Fruit fly (Drosophila melanogaster) whole organism, prepupa: ENCODE measurements around the gene CG32669.

Experiments
- CG10631 ChIP-seq: fragments of 200-800 bp; sonication (Bioruptor generic); optimal IDR thresholded peaks from 2 replicates; lab custom pipeline; 2016; ENCODE audit warnings: missing biosample characterization, missing genetic modification characterization
- CG10669 ChIP-seq: fragments of 200-800 bp; sonication (Bioruptor generic); optimal IDR thresholded peaks from 3 replicates; lab custom pipeline; 2018; ENCODE audit warnings: missing biosample characterization, mild to moderate bottlenecking, missing genetic modification characterization, moderate library complexity
- CG11294 ChIP-seq: fragments of 200-800 bp; sonication (Bioruptor generic); IDR thresholded peaks from 2 replicates; pipeline ENCODE4 v1.3.6; 2022; ENCODE audit warnings: missing biosample characterization, missing genetic modification characterization
- CG11762 ChIP-seq: fragments of 200-800 bp; sonication (Bioruptor generic); optimal IDR thresholded peaks from 3 replicates; lab custom pipeline; 2016; ENCODE audit warnings: missing biosample characterization, missing genetic modification characterization; ENCODE audit not compliant: insufficient read depth
- CG11902 ChIP-seq: fragments of 200-800 bp; sonication (Bioruptor generic); optimal IDR thresholded peaks from 3 replicates; lab custom pipeline; 2016; ENCODE audit warnings: missing biosample characterization, missing genetic modification characterization
- CG15336 ChIP-seq: fragments of 200-800 bp; sonication (Bioruptor generic); IDR thresholded peaks from 2 replicates; pipeline ENCODE4 v1.3.6; 2022; ENCODE audit warnings: missing biosample characterization, missing genetic modification characterization
- CG16779 ChIP-seq: fragments of 200-800 bp; sonication (Bioruptor generic); optimal IDR thresholded peaks from 3 replicates; lab custom pipeline; 2017; ENCODE audit warnings: missing biosample characterization, mild to moderate bottlenecking, missing genetic modification characterization
- CG3032 ChIP-seq: fragments of 200-800 bp; optimal IDR thresholded peaks from 2 replicates; lab custom pipeline; 2019; ENCODE audit warnings: missing biosample characterization, mild to moderate bottlenecking, missing genetic modification characterization, moderate library complexity
- CG31627 ChIP-seq: fragments of 200-800 bp; sonication (Bioruptor generic); optimal IDR thresholded peaks from 3 replicates; lab custom pipeline; 2016; ENCODE audit warnings: missing biosample characterization, missing genetic modification characterization
- CG32006 ChIP-seq: fragments of 200-800 bp; sonication (Bioruptor generic); optimal IDR thresholded peaks from 3 replicates; lab custom pipeline; 2017; ENCODE audit warnings: missing biosample characterization, mild to moderate bottlenecking, missing genetic modification characterization
- CG34406 ChIP-seq: fragments of 200-800 bp; sonication (Bioruptor generic); optimal IDR thresholded peaks from 3 replicates; lab custom pipeline; 2016; ENCODE audit warnings: missing biosample characterization, missing genetic modification characterization
- CG4318 ChIP-seq: fragments of 200-800 bp; sonication (Bioruptor generic); optimal IDR thresholded peaks from 3 replicates; lab custom pipeline; 2017; ENCODE audit warnings: missing biosample characterization, mild to moderate bottlenecking, missing genetic modification characterization
- CG6163 ChIP-seq: fragments of 200-800 bp; sonication (Bioruptor generic); IDR thresholded peaks from 3 replicates; pipeline ENCODE4 v1.3.6; 2022; ENCODE audit warnings: missing biosample characterization, missing genetic modification characterization
- CG6276 ChIP-seq: fragments of 200-800 bp; sonication (Bioruptor generic); optimal IDR thresholded peaks from 2 replicates; lab custom pipeline; 2017; ENCODE audit warnings: missing biosample characterization, mild to moderate bottlenecking, missing genetic modification characterization
- CG6792 ChIP-seq: fragments of 200-800 bp; sonication (Bioruptor generic); optimal IDR thresholded peaks from 3 replicates; lab custom pipeline; 2016; ENCODE audit warnings: missing biosample characterization, missing genetic modification characterization
- CG6854 ChIP-seq: fragments of 200-800 bp; sonication (Bioruptor generic); optimal IDR thresholded peaks from 2 replicates; lab custom pipeline; 2017; ENCODE audit warnings: missing biosample characterization, mild to moderate bottlenecking, missing genetic modification characterization
- CG7368 ChIP-seq: fragments of 200-800 bp; sonication (Bioruptor generic); optimal IDR thresholded peaks from 3 replicates; lab custom pipeline; 2016; ENCODE audit warnings: missing biosample characterization, missing genetic modification characterization
- CG8119 ChIP-seq: fragments of 200-800 bp; sonication (Bioruptor generic); IDR thresholded peaks from 3 replicates; pipeline ENCODE4 v1.3.6; 2022; ENCODE audit warnings: missing biosample characterization, missing genetic modification characterization
- CG8319 ChIP-seq: fragments of 200-800 bp; sonication (Bioruptor generic); optimal IDR thresholded peaks from 3 replicates; lab custom pipeline; 2016; ENCODE audit warnings: missing biosample characterization, missing genetic modification characterization
- CG8632 ChIP-seq: fragments of 200-800 bp; sonication (Bioruptor generic); optimal IDR thresholded peaks from 3 replicates; lab custom pipeline; 2016; ENCODE audit warnings: missing biosample characterization, missing genetic modification characterization
- CG9139 ChIP-seq: fragments of 200-800 bp; sonication (Bioruptor generic); optimal IDR thresholded peaks from 3 replicates; lab custom pipeline; 2017; ENCODE audit warnings: missing biosample characterization, mild to moderate bottlenecking, missing genetic modification characterization
- Eip75B ChIP-seq: fragments of 200-800 bp; sonication (Bioruptor generic); optimal IDR thresholded peaks from 3 replicates; lab custom pipeline; 2016; ENCODE audit warnings: missing biosample characterization, missing genetic modification characterization
- Eip78C ChIP-seq: fragments of 200-800 bp; sonication (Bioruptor generic); peaks from one replicate; lab custom pipeline; 2016; ENCODE audit warnings: missing biosample characterization, missing genetic modification characterization
- Eip93F ChIP-seq: fragments of 200-800 bp; sonication (Bioruptor generic); optimal IDR thresholded peaks from 2 replicates; lab custom pipeline; 2016; ENCODE audit warnings: missing biosample characterization, mild to moderate bottlenecking, missing genetic modification characterization
- Ets21C ChIP-seq: fragments of 200-800 bp; sonication (Bioruptor generic); optimal IDR thresholded peaks from 3 replicates; lab custom pipeline; 2016; ENCODE audit warnings: missing biosample characterization, missing genetic modification characterization
- Gug ChIP-seq: fragments of 200-800 bp; sonication (Bioruptor generic); IDR thresholded peaks from 2 replicates; pipeline ENCODE4 v1.3.6; 2022; ENCODE audit warnings: missing biosample characterization, missing genetic modification characterization
- Hr38 ChIP-seq: sonication (Bioruptor generic); optimal IDR thresholded peaks from 2 replicates; lab custom pipeline; 2016; ENCODE audit warnings: missing biosample characterization, missing genetic modification characterization
- Hr39 ChIP-seq: fragments of 200-800 bp; sonication (Bioruptor generic); optimal IDR thresholded peaks from 2 replicates; lab custom pipeline; 2016; ENCODE audit warnings: missing biosample characterization, missing genetic modification characterization
- Met ChIP-seq: fragments of 200-800 bp; sonication (Bioruptor generic); optimal IDR thresholded peaks from 3 replicates; lab custom pipeline; 2016; ENCODE audit warnings: missing biosample characterization, missing genetic modification characterization
- Smox ChIP-seq: fragments of 200-800 bp; sonication (Bioruptor generic); optimal IDR thresholded peaks from 3 replicates; lab custom pipeline; 2016; ENCODE audit warnings: missing biosample characterization, missing genetic modification characterization
- Sox102F ChIP-seq: fragments of 200-800 bp; sonication (Bioruptor generic); optimal IDR thresholded peaks from 2 replicates; lab custom pipeline; 2016; ENCODE audit warnings: missing biosample characterization, mild to moderate bottlenecking, missing genetic modification characterization
- Sox14 ChIP-seq: fragments of 200-800 bp; sonication (Bioruptor generic); optimal IDR thresholded peaks from 3 replicates; lab custom pipeline; 2016; ENCODE audit warnings: missing biosample characterization, missing genetic modification characterization
- Sox15 ChIP-seq: fragments of 200-800 bp; sonication (Bioruptor generic); optimal IDR thresholded peaks from 3 replicates; lab custom pipeline; 2016; ENCODE audit warnings: missing biosample characterization, missing genetic modification characterization
- achi ChIP-seq: fragments of 200-800 bp; sonication (Bioruptor generic); optimal IDR thresholded peaks from 3 replicates; lab custom pipeline; 2016; ENCODE audit warnings: missing biosample characterization, missing genetic modification characterization
- acj6 ChIP-seq: fragments of 200-800 bp; sonication (Bioruptor generic); optimal IDR thresholded peaks from 3 replicates; lab custom pipeline; 2016; ENCODE audit warnings: missing biosample characterization, missing genetic modification characterization
- cyc ChIP-seq: fragments of 200-800 bp; sonication (Bioruptor generic); optimal IDR thresholded peaks from 3 replicates; lab custom pipeline; 2016; ENCODE audit warnings: missing biosample characterization, missing genetic modification characterization
- dac ChIP-seq: fragments of 200-800 bp; sonication (Bioruptor generic); optimal IDR thresholded peaks from 2 replicates; lab custom pipeline; 2017; ENCODE audit warnings: missing biosample characterization, mild to moderate bottlenecking, missing genetic modification characterization
- dsx ChIP-seq: fragments of 200-800 bp; optimal IDR thresholded peaks from 3 replicates; lab custom pipeline; 2019; ENCODE audit warnings: missing biosample characterization, mild to moderate bottlenecking, missing genetic modification characterization, moderate library complexity; ENCODE audit not compliant: poor library complexity, severe bottlenecking
- eg ChIP-seq: fragments of 200-800 bp; sonication (Bioruptor generic); IDR thresholded peaks from 3 replicates; pipeline ENCODE4 v1.3.6; 2022; ENCODE audit warnings: missing biosample characterization, missing genetic modification characterization
- fd59A ChIP-seq: fragments of 200-800 bp; sonication (Bioruptor generic); optimal IDR thresholded peaks from 2 replicates; lab custom pipeline; 2017; ENCODE audit warnings: missing biosample characterization, mild to moderate bottlenecking, missing genetic modification characterization, missing genetic modification reagents
- fd85E ChIP-seq: fragments of 200-800 bp; sonication (Bioruptor generic); optimal IDR thresholded peaks from 3 replicates; lab custom pipeline; 2016; ENCODE audit warnings: missing biosample characterization, missing genetic modification characterization
- fkh ChIP-seq: fragments of 200-800 bp; sonication (Bioruptor generic); optimal IDR thresholded peaks from 3 replicates; lab custom pipeline; 2017; ENCODE audit warnings: missing biosample characterization, mild to moderate bottlenecking, missing genetic modification characterization, moderate library complexity
- lz ChIP-seq: fragments of 200-800 bp; sonication (Bioruptor generic); optimal IDR thresholded peaks from 3 replicates; lab custom pipeline; 2016; ENCODE audit warnings: missing biosample characterization, missing genetic modification characterization
- net ChIP-seq: fragments of 200-800 bp; sonication (Bioruptor generic); optimal IDR thresholded peaks from 3 replicates; lab custom pipeline; 2016; ENCODE audit warnings: missing biosample characterization, missing genetic modification characterization
- salr ChIP-seq, 2 experiments: fragments of 200-800 bp; sonication (Bioruptor generic); optimal IDR thresholded peaks; 3 replicates each; lab custom pipeline; 2016 to 2018; ENCODE audit warnings: missing biosample characterization in 2 of 2, missing genetic modification characterization in 2 of 2, mild to moderate bottlenecking in 1 of 2
- spab ChIP-seq: fragments of 200-800 bp; sonication (Bioruptor generic); optimal IDR thresholded peaks from 2 replicates; lab custom pipeline; 2017; ENCODE audit warnings: missing biosample characterization, mild to moderate bottlenecking, missing genetic modification characterization, missing genetic modification reagents
- ss ChIP-seq, 2 experiments: fragments of 200-800 bp; sonication (Bioruptor generic); optimal IDR thresholded peaks; 2 replicates in 1 of 2; 3 replicates in 1 of 2; lab custom pipeline; 2017 to 2018; ENCODE audit warnings: mild to moderate bottlenecking in 2 of 2, missing biosample characterization in 2 of 2, missing genetic modification characterization in 2 of 2, moderate library complexity in 1 of 2
- svp ChIP-seq: fragments of 200-800 bp; sonication (Bioruptor generic); peaks from one replicate; lab custom pipeline; 2016; ENCODE audit warnings: missing biosample characterization, missing genetic modification characterization
- topi ChIP-seq: fragments of 200-800 bp; sonication (Bioruptor generic); optimal IDR thresholded peaks from 3 replicates; lab custom pipeline; 2016; ENCODE audit warnings: missing biosample characterization, missing genetic modification characterization
- vri ChIP-seq: fragments of 200-800 bp; sonication (Bioruptor generic); optimal IDR thresholded peaks from 3 replicates; lab custom pipeline; 2016; ENCODE audit warnings: missing biosample characterization, mild to moderate bottlenecking, missing genetic modification characterization

CG32669 gene

dm6 chrX:10802457-10803378 lies 42.2 kb downstream of the CG32669 start:
- TF ChIP-seq achi, result peak; percentile 56
- peak; percentile 60 for TF ChIP-seq CG34406
- TF ChIP-seq Hr38, result no peak
- TF ChIP-seq fkh (GFP tag; lab: Kevin White, UChicago), result peak; percentile 32
- peak; percentile 66 for TF ChIP-seq CG6276 (GFP tag; lab: Kevin White, UChicago)
- TF ChIP-seq salr (GFP tag; optimal IDR thresholded peaks at IDR 0.05; lab: Kevin White, UChicago), result peak in 1 of 2 experiments; percentile 28
- peak; percentile 82 for TF ChIP-seq CG32006 (GFP tag; lab: Kevin White, UChicago)
- no peak for TF ChIP-seq CG16779 (tag; lab: Kevin White, UChicago)
- TF ChIP-seq CG15336 (GFP tag; lab: Robert Waterston, UW), result peak; percentile 79
- peak; percentile 73 for TF ChIP-seq CG10631 (GFP tag; lab: Kevin White, UChicago)
- peak; percentile 34 for TF ChIP-seq CG11762 (GFP tag; lab: Kevin White, UChicago)
- no peak for TF ChIP-seq CG8319
- peak; percentile 72 for TF ChIP-seq CG3032
- TF ChIP-seq Sox15 (GFP tag; lab: Kevin White, UChicago), result peak; percentile 27
- peak; percentile 11 for TF ChIP-seq CG11902 (GFP tag; lab: Kevin White, UChicago)
- TF ChIP-seq CG8632 (GFP tag; lab: Kevin White, UChicago), result peak; percentile 65
- no peak for TF ChIP-seq vri (GFP tag; lab: Kevin White, UChicago)
- TF ChIP-seq Sox102F (GFP tag; lab: Kevin White, UChicago), result no peak
- no peak for TF ChIP-seq fd59A (GFP tag; lab: Kevin White, UChicago)
- TF ChIP-seq lz (GFP tag; lab: Kevin White, UChicago), result peak; percentile 36
- peak; percentile 7 to 47 for TF ChIP-seq ss (GFP tag; optimal IDR thresholded peaks at IDR 0.05; lab: Kevin White, UChicago)
- TF ChIP-seq CG11294 (GFP tag; lab: Robert Waterston, UW), result no peak
- peak; percentile 37 for TF ChIP-seq Sox14 (GFP tag; lab: Kevin White, UChicago)
- TF ChIP-seq Smox (GFP tag; lab: Kevin White, UChicago), result no peak
- TF ChIP-seq net, result peak; percentile 29
- no peak for TF ChIP-seq dac (GFP tag; lab: Kevin White, UChicago)
- TF ChIP-seq CG7368 (GFP tag; lab: Kevin White, UChicago), result peak; percentile 21
- TF ChIP-seq Ets21C (GFP tag; lab: Kevin White, UChicago), result no peak
- TF ChIP-seq CG4318 (GFP tag; lab: Kevin White, UChicago), result peak; percentile 37
- TF ChIP-seq Hr39 (GFP tag; lab: Kevin White, UChicago), result no peak
- TF ChIP-seq Eip75B (GFP tag; lab: Kevin White, UChicago), result peak; percentile 2
- TF ChIP-seq CG8119 (GFP tag; lab: Robert Waterston, UW), result peak; percentile 78
- peak; percentile 22 for TF ChIP-seq spab (GFP tag; lab: Kevin White, UChicago)
- TF ChIP-seq CG6163 (GFP tag; lab: Robert Waterston, UW), result peak; percentile 57
- TF ChIP-seq svp (GFP tag; lab: Kevin White, UChicago), result no peak
- TF ChIP-seq dsx, result peak; percentile 74
- no peak for TF ChIP-seq CG6854
- TF ChIP-seq fd85E (GFP tag; lab: Kevin White, UChicago), result no peak
- no peak for TF ChIP-seq CG9139 (GFP tag; lab: Kevin White, UChicago)
- TF ChIP-seq Gug (GFP tag; lab: Robert Waterston, UW), result peak; percentile 50; the same call in 1 of the 2 replicates
- peak; percentile 43 for TF ChIP-seq CG10669 (GFP tag; lab: Kevin White, UChicago)
- TF ChIP-seq Eip78C (GFP tag; lab: Kevin White, UChicago), result peak; percentile 73
- TF ChIP-seq CG6792 (GFP tag; lab: Kevin White, UChicago), result peak; percentile 32
- TF ChIP-seq CG31627 (GFP tag; lab: Kevin White, UChicago), result peak; percentile 41
- TF ChIP-seq cyc (GFP tag; lab: Kevin White, UChicago), result peak; percentile 12
- TF ChIP-seq topi (GFP tag; lab: Kevin White, UChicago), result no peak
- peak; percentile 64 for TF ChIP-seq acj6 (GFP tag; lab: Kevin White, UChicago)
- peak; percentile 53 for TF ChIP-seq Met
- TF ChIP-seq Eip93F (GFP tag; lab: Kevin White, UChicago), result no peak
- peak; percentile 63 for TF ChIP-seq eg
